Fruit fly (Drosophila melanogaster): Measurements from ENCODE around the gene gny.

gny gene

DNA sequence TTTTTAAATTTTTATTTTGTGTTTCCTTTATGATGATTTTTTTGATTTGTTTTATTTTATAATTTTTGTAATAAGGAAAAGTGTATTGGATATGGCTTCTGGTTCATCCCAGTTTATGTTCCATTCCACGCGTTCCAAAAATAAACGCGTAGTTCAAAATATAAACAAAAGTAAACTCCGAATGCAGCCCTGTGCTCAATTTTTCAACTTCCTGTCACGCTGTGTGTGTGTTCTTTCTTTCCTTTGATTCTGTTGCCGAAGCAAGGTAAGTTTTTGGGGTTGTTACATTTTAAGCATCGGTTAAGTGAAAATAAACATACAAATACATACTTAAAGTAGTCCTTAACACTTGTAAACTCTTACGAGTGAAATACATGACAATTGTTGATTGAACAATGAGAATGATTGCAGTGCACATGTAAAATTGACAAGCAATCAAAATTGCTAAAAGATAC, 28.2 kb downstream of the gny start, which contains the start of the genes Ip259 and RpS27A:
TSS of gene Ip259 (plus strand) at position 231 of the 455 bp plus-strand sequence.
TSS of gene RpS27A (plus strand) at position 231 of the 455 bp plus-strand sequence.
- TF ChIP-seq Sin3A (optimal IDR thresholded peaks at IDR 0.05) (no peak), psq (optimal IDR thresholded peaks at IDR 0.05) (no peak), insv (optimal IDR thresholded peaks at IDR 0.05) (no peak), ttk (optimal IDR thresholded peaks at IDR 0.05) (no peak), h (optimal IDR thresholded peaks at IDR 0.05) (no peak), Myc (optimal IDR thresholded peaks at IDR 0.05) (no peak)

DNA sequence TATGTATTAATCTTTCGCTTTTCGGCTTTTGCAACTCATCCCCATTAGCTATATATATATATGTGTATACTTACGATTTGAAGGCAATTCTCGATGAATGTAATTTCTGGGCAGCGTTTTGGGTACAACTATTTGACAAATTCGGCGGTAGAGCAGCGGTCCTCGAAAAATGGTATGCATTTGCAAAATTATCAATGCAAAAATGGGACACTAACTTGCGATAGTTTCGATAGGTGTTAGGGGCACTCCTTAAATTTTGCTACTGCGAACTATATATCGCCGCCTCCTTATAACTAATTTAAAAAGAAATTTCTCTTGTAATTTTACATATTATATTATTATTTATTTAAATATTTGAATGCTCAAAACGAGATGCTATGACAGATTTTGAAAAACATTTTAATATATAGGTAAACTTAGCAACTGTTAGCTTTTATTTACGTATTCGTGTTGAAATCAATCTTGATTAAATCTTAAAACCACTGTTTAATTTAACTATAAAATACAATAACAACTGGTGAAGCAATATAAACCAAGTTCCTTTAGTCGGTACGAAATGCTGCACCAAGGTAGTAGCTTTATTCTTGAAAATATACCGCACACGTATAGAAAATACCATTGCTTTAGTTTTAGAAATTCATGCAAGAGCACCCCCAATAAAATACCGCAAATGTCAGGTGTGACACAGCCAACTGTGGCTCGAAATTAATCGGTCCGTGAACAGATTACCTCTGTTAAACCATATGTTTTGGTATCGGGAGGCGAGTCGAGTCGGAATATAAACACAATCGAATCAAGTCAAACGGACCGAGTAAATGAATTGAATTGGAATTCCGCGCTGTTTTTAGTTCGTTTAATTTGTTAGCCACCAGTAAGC, 33.6 kb downstream of the gny start, which contains the start of the genes CG5355 and Klp31E:
TSS of gene CG5355 (minus strand) at position 213 of the 877 bp plus-strand sequence.
TSS of gene Klp31E (plus strand) at position 767 of the 877 bp plus-strand sequence.
- TF ChIP-seq psq (optimal IDR thresholded peaks at IDR 0.05) (no peak), ttk (optimal IDR thresholded peaks at IDR 0.05) (no peak), insv (optimal IDR thresholded peaks at IDR 0.05) (no peak), Sin3A (optimal IDR thresholded peaks at IDR 0.05) (no peak), h (optimal IDR thresholded peaks at IDR 0.05) (no peak), Myc (optimal IDR thresholded peaks at IDR 0.05) (no peak)

DNA sequence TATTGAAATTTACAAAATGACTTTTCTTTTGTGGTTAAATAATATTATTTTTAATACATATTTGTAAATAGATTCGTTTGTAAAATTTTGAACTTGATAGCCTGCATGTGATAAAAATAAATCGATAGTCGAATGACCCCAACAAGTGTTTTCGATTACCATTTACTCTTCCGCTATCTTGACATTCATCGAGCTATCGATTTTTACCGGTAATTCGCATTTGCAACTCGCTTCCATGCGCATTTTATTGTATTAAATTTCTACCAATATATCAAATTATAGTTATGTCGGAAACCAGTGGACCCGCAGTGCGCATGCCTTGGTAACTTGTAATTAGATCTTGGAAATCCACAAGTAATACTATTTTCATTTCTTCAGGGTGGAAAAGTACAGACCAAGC, 39.1 kb downstream of the gny start, which contains the start of gene RfC3:
TSS of gene RfC3 (plus strand) at position 210 of the 400 bp plus-strand sequence.
- no peak for TF ChIP-seq h (optimal IDR thresholded peaks at IDR 0.05)
- TF ChIP-seq Myc (optimal IDR thresholded peaks at IDR 0.05) = no peak
- TF ChIP-seq insv (optimal IDR thresholded peaks at IDR 0.05) = no peak
- no peak for TF ChIP-seq Sin3A (optimal IDR thresholded peaks at IDR 0.05)
- TF ChIP-seq ttk (optimal IDR thresholded peaks at IDR 0.05) = no peak
- TF ChIP-seq psq (optimal IDR thresholded peaks at IDR 0.05) = no peak

DNA sequence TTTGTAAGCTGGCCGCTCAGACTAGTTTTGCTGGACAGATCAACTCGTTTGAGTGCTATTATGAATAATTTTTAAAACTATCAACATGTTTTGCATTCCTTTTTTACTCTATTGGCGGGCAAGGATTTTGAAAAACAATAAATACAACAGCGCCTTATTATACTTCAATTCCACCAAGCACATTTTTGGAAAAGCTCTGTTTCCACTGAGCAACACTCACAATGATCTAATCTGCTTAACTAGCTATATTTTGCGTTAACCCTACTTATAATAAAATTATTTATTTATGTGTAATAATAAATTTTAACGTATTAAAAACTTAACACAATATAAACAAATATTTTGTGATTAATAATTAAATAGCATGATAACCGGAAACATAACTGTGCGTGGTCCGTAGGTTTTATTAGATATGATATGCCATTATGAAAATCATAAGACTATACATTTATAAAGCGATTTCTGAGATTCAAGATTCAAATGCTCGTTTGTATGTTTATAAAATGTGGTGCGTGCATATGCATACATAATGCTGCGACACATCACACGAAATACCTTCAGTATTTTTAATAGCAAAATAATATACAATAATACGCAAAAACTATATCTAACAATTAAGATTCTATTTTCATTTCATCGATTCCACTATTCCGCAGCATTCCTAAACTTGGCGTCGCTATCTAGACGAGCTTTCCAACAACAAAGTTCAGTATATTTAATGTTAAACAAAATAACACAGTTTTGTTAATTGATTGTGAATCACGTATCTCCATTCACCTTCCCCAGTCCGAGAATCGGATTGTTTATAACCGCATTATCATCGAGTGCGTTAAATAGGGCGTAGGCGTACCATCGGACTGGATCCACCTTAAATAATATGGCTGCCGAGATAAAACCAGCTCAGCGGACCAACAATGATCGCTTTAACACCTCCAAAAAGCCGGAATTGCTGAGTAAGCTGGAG, 43.0 kb downstream of the gny start, which contains the start of the genes pie and Wdfy2:
TSS of gene pie (minus strand) at position 138 of the 964 bp plus-strand sequence.
TSS of gene Wdfy2 (plus strand) at position 649 of the 964 bp plus-strand sequence.
- TF ChIP-seq insv (optimal IDR thresholded peaks at IDR 0.05) (no peak), psq (optimal IDR thresholded peaks at IDR 0.05) (no peak), Sin3A (optimal IDR thresholded peaks at IDR 0.05) (no peak), ttk (optimal IDR thresholded peaks at IDR 0.05) (no peak), h (optimal IDR thresholded peaks at IDR 0.05) (no peak), Myc (optimal IDR thresholded peaks at IDR 0.05) (no peak)

DNA sequence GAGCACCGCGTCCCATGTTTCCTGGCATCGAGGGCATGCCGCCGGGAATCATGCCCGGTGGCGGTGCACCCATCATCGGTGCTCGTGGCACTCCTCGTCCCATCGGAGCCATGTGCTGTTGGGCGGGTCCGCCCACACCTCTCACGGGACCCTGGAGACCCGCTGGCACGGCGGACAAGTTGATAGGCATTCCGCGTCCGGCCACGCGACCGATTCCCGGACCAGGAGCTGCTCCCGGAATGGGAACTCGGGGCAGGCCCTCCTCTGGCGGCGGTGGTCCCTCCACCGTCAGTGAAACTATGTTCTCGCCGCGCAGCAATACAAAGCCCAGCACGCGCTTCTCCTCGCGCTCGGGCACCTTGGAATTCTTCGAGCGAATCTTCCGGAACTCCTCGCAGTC, 45.7 kb downstream of the gny start:
- TF ChIP-seq insv (optimal IDR thresholded peaks at IDR 0.05) (no peak), ttk (optimal IDR thresholded peaks at IDR 0.05) (no peak), h (optimal IDR thresholded peaks at IDR 0.05) (no peak), Myc (optimal IDR thresholded peaks at IDR 0.05) (no peak), psq (optimal IDR thresholded peaks at IDR 0.05) (no peak)

DNA sequence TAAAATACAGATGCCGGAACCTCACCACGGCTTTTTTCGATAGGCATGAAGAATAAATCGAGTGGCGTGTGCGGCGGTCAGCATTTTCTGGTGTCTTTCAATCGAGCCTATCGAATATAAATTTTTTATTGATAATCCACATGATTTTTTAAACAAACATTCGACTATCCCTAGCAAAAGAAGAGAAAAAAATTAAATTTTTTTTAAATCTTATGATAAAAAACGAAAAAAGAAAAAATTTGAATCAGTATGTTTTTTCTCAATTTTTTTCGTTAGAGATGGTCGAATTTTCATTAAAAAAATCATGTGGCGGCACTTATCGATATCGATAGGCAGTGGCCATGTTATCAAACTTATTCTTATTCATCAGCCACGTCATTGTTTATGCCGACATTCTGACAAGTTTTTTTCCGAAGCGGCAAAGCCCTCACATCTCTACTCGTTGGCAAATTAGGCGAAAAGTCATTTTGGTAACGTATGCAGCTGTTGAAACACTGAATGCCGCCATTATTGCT, 46.7 kb downstream of the gny start, which contains the start of the genes SmB and KdelR:
TSS of gene SmB (minus strand) at position 94 of the 515 bp plus-strand sequence.
TSS of gene KdelR (plus strand) at position 354 of the 515 bp plus-strand sequence.
- TF ChIP-seq h (optimal IDR thresholded peaks at IDR 0.05) (no peak), Sin3A (optimal IDR thresholded peaks at IDR 0.05) (no peak), ttk (optimal IDR thresholded peaks at IDR 0.05) (no peak), psq (optimal IDR thresholded peaks at IDR 0.05) (no peak), Myc (optimal IDR thresholded peaks at IDR 0.05) (no peak), insv (optimal IDR thresholded peaks at IDR 0.05) (no peak)

DNA sequence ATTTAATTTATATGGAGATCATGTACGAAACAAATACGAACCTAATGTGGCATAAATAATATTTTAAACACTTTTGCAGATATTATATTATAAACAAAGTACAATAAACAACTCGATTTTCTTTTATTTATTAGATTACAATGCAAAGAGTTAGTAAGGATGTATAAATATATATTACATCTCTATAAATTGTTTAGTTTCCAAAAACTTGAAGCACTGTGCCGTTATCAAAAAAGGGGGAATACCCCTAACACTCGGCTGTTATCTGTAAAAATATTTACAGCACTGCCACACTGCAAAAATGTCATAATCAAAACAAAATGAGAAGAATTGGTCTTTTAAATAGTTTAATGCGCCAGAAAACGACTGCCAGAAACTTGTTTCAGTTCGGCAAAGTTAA, 48.6 kb downstream of the gny start, which contains the start of gene CG5188:
TSS of gene CG5188 (plus strand) at position 302 of the 400 bp plus-strand sequence.
- TF ChIP-seq insv (optimal IDR thresholded peaks at IDR 0.05) (no peak), Myc (optimal IDR thresholded peaks at IDR 0.05) (no peak), psq (optimal IDR thresholded peaks at IDR 0.05) (no peak), h (optimal IDR thresholded peaks at IDR 0.05) (no peak), Sin3A (optimal IDR thresholded peaks at IDR 0.05) (no peak), ttk (optimal IDR thresholded peaks at IDR 0.05) (no peak)

DNA sequence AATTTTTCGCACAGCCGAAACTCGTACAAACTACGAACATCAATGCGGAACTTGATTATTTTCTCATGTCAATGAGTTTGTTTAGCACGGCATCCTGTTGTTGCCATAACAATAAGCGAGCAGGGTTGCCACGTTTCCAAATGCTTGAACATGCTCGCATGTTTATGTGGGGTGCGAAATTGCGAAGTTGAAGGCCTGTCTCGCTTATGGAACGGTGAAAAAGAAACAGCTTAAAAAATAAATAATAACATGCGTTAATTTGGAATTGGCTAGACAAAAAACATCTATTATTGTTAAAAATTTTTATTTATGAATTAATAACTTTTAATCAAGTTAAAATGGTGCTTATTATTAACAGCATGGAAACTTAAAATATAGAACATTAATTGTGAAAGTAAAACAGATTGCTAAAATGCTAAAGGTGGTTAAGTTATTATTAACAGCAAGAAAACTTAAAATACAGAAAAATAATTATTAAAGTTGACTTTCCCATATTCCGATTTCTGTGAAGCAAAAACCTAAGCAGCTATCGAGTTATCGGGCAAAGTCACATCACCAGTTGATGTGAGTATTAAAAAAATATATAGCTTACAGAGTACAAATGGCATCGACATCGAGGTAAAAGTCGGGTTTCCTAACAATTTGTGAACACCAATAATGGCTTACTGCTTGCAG, 51.0 kb downstream of the gny start, which contains the start of the genes Bug22 and TfIIB:
TSS of gene Bug22 (minus strand) at position 117 of the 675 bp plus-strand sequence.
TSS of gene TfIIB (plus strand) at position 537 of the 675 bp plus-strand sequence.
- TF ChIP-seq psq (optimal IDR thresholded peaks at IDR 0.05) (no peak), h (optimal IDR thresholded peaks at IDR 0.05) (no peak), Myc (optimal IDR thresholded peaks at IDR 0.05) (no peak), Sin3A (optimal IDR thresholded peaks at IDR 0.05) (no peak), insv (optimal IDR thresholded peaks at IDR 0.05) (no peak), ttk (optimal IDR thresholded peaks at IDR 0.05) (no peak)
